Fruit fly (Drosophila melanogaster) whole organism, embryonic: ENCODE measurements around the gene qtc.

Experiments
- Awh ChIP-seq: fragments of 200-800 bp; sonication (Bioruptor generic); IDR thresholded peaks from 2 replicates; pipeline ENCODE4, ENCODE4 v1.3.6; 2022; ENCODE audit warnings: missing biosample characterization, missing genetic modification characterization
- CG11247 ChIP-seq: fragments of 200-800 bp; sonication (Bioruptor generic); IDR thresholded peaks from 2 replicates; pipeline ENCODE4 v1.3.6; 2022; ENCODE audit warnings: missing biosample characterization, missing genetic modification characterization
- CG12391 ChIP-seq: fragments of 200-800 bp; sonication (Bioruptor generic); optimal IDR thresholded peaks from 3 replicates; lab custom pipeline; 2018; ENCODE audit warnings: missing biosample characterization, mild to moderate bottlenecking, missing genetic modification characterization, moderate library complexity
- CG12769 ChIP-seq: fragments of 200-800 bp; sonication (Bioruptor generic); optimal IDR thresholded peaks from 2 replicates; lab custom pipeline; 2019; ENCODE audit warnings: missing biosample characterization, mild to moderate bottlenecking, missing genetic modification characterization, moderate library complexity
- CG13624 ChIP-seq: fragments of 200-800 bp; sonication (Bioruptor generic); optimal IDR thresholded peaks from 2 replicates; lab custom pipeline; 2016; ENCODE audit warnings: missing biosample characterization, missing genetic modification characterization
- CG14050 ChIP-seq: fragments of 200-800 bp; sonication (Bioruptor generic); IDR thresholded peaks from 3 replicates; pipeline ENCODE4 v1.3.6; 2022; ENCODE audit warnings: missing biosample characterization, missing genetic modification characterization
- CG15269 ChIP-seq: fragments of 200-800 bp; sonication (Bioruptor generic); optimal IDR thresholded peaks from 2 replicates; lab custom pipeline; 2018; ENCODE audit warnings: missing biosample characterization, mild to moderate bottlenecking, missing genetic modification characterization, moderate library complexity
- CG16863 ChIP-seq: fragments of 200-800 bp; sonication (Bioruptor generic); optimal IDR thresholded peaks from 3 replicates; lab custom pipeline; 2016; ENCODE audit warnings: missing biosample characterization, missing genetic modification characterization
- CG17385 ChIP-seq: fragments of 200-800 bp; sonication (Bioruptor generic); optimal IDR thresholded peaks from 3 replicates; lab custom pipeline; 2018; ENCODE audit warnings: missing biosample characterization, mild to moderate bottlenecking, missing genetic modification characterization
- CG17912 ChIP-seq: fragments of 200-800 bp; sonication (Bioruptor generic); optimal IDR thresholded peaks from 2 replicates; lab custom pipeline; 2018; ENCODE audit warnings: missing biosample characterization, mild to moderate bottlenecking, missing genetic modification characterization
- CG2116 ChIP-seq: fragments of 200-800 bp; sonication (Bioruptor generic); optimal IDR thresholded peaks from 3 replicates; lab custom pipeline; 2018; ENCODE audit warnings: missing biosample characterization, mild to moderate bottlenecking, missing genetic modification characterization
- CG2199 ChIP-seq: fragments of 200-800 bp; sonication (Bioruptor generic); IDR thresholded peaks from 3 replicates; pipeline ENCODE4 v1.3.6; 2022; ENCODE audit warnings: missing biosample characterization, missing genetic modification characterization
- CG2678 ChIP-seq: fragments of 200-800 bp; sonication (Bioruptor generic); optimal IDR thresholded peaks from 3 replicates; lab custom pipeline; 2019; ENCODE audit warnings: missing biosample characterization, mild to moderate bottlenecking, missing genetic modification characterization, moderate library complexity
- CG2712 ChIP-seq: fragments of 200-800 bp; optimal IDR thresholded peaks from 3 replicates; lab custom pipeline; 2019; ENCODE audit warnings: missing biosample characterization, mild to moderate bottlenecking, missing genetic modification characterization, moderate library complexity
- CG3407 ChIP-seq: fragments of 200-800 bp; sonication (Bioruptor generic); optimal IDR thresholded peaks from 2 replicates; lab custom pipeline; 2018; ENCODE audit warnings: missing biosample characterization, mild to moderate bottlenecking, missing genetic modification characterization
- CG3847 ChIP-seq: fragments of 200-800 bp; sonication (Bioruptor generic); IDR thresholded peaks from 2 replicates; pipeline ENCODE4 v1.3.6; 2022; ENCODE audit warnings: missing biosample characterization, missing genetic modification characterization
- CG4328 ChIP-seq: fragments of 200-800 bp; sonication (Bioruptor generic); optimal IDR thresholded peaks from 3 replicates; lab custom pipeline; 2017; ENCODE audit warnings: missing biosample characterization, missing genetic modification reagents, missing genetic modification characterization
- CG43689 ChIP-seq: fragments of 200-800 bp; sonication (Bioruptor generic); IDR thresholded peaks from 2 replicates; pipeline ENCODE4 v1.3.6; 2022; ENCODE audit warnings: missing biosample characterization, missing genetic modification characterization
- CG4404 ChIP-seq: fragments of 200-800 bp; sonication (Bioruptor generic); IDR thresholded peaks from 2 replicates; pipeline ENCODE4 v1.3.6; 2022; ENCODE audit warnings: missing biosample characterization, missing genetic modification characterization
- CG7963 ChIP-seq: fragments of 200-800 bp; sonication (Bioruptor generic); IDR thresholded peaks from 3 replicates; pipeline ENCODE4 v1.3.6; 2022; ENCODE audit warnings: missing biosample characterization, missing genetic modification characterization; ENCODE audit not compliant: partially characterized antibody
- CG8281 ChIP-seq: fragments of 200-800 bp; sonication (Bioruptor generic); optimal IDR thresholded peaks from 2 replicates; lab custom pipeline; 2018; ENCODE audit warnings: missing biosample characterization, mild to moderate bottlenecking, missing genetic modification characterization, moderate library complexity
- CG8924 ChIP-seq: fragments of 200-800 bp; optimal IDR thresholded peaks from 3 replicates; lab custom pipeline; 2019; ENCODE audit warnings: missing biosample characterization, mild to moderate bottlenecking, missing genetic modification characterization, moderate library complexity
- D ChIP-seq, 2 experiments: fragments of 200-800 bp in 1 of 2; fragments of >200 bp in 1 of 2; sonication (Bioruptor generic) in 1 of 2; optimal IDR thresholded peaks; 2 replicates in 1 of 2; 3 replicates in 1 of 2; lab custom pipeline; 2017; ENCODE audit warnings: mild to moderate bottlenecking in 1 of 2, missing biosample characterization in 1 of 2, missing genetic modification characterization in 1 of 2, missing genetic modification reagents in 1 of 2
- Dll ChIP-seq: fragments of 200-800 bp; sonication (Bioruptor generic); IDR thresholded peaks from 4 replicates; pipeline ENCODE4 v1.3.6; 2022; ENCODE audit warnings: missing biosample characterization, missing genetic modification characterization; ENCODE audit not compliant: partially characterized antibody
- Gug ChIP-seq: fragments of 200-800 bp; sonication (Bioruptor generic); IDR thresholded peaks from 4 replicates; pipeline ENCODE4 v1.3.6; 2022; ENCODE audit warnings: missing biosample characterization, missing genetic modification characterization
- Max ChIP-seq: fragments of 200-800 bp; sonication (Bioruptor generic); optimal IDR thresholded peaks from 2 replicates; lab custom pipeline; 2016; ENCODE audit warnings: missing biosample characterization, mild to moderate bottlenecking, missing genetic modification characterization
- NFAT ChIP-seq: fragments of 200-800 bp; sonication (Bioruptor generic); IDR thresholded peaks from 2 replicates; pipeline ENCODE4 v1.3.6; 2022; ENCODE audit warnings: missing biosample characterization, missing genetic modification characterization
- Nf-YC ChIP-seq: fragments of 200-800 bp; optimal IDR thresholded peaks from 3 replicates; lab custom pipeline; 2019; ENCODE audit warnings: missing biosample characterization, mild to moderate bottlenecking, missing genetic modification characterization, moderate library complexity
- Optix ChIP-seq: fragments of 200-800 bp; sonication (Bioruptor generic); IDR thresholded peaks from 3 replicates; pipeline ENCODE4 v1.3.6; 2022; ENCODE audit warnings: missing biosample characterization, missing genetic modification characterization
- ash1 ChIP-seq: fragments of 200-800 bp; sonication (Bioruptor generic); optimal IDR thresholded peaks from 2 replicates; lab custom pipeline; 2018; ENCODE audit warnings: missing biosample characterization, mild to moderate bottlenecking, missing genetic modification characterization
- caup ChIP-seq: fragments of 200-800 bp; sonication (Bioruptor generic); optimal IDR thresholded peaks from 3 replicates; lab custom pipeline; 2017; ENCODE audit warnings: missing biosample characterization, mild to moderate bottlenecking, missing genetic modification characterization, moderate library complexity; ENCODE audit not compliant: severe bottlenecking
- ci ChIP-seq: fragments of 200-800 bp; sonication (Bioruptor generic); IDR thresholded peaks from 3 replicates; pipeline ENCODE4 v1.3.6; 2022; ENCODE audit warnings: missing biosample characterization, missing genetic modification characterization
- dysf ChIP-seq: fragments of 200-800 bp; sonication (Bioruptor generic); IDR thresholded peaks from 3 replicates; pipeline ENCODE4 v1.3.6; 2022; ENCODE audit warnings: missing biosample characterization, missing genetic modification characterization
- fd64A ChIP-seq: fragments of 200-800 bp; sonication (Bioruptor generic); optimal IDR thresholded peaks from 3 replicates; lab custom pipeline; 2018; ENCODE audit warnings: missing biosample characterization, mild to moderate bottlenecking, missing genetic modification characterization
- gem ChIP-seq: fragments of 200-800 bp; sonication (Bioruptor generic); optimal IDR thresholded peaks from 2 replicates; lab custom pipeline; 2019; ENCODE audit warnings: missing biosample characterization, mild to moderate bottlenecking, missing genetic modification characterization, moderate library complexity
- ham ChIP-seq: fragments of 200-800 bp; sonication (Bioruptor generic); IDR thresholded peaks from 2 replicates; pipeline ENCODE4 v1.3.6; 2022; ENCODE audit warnings: missing biosample characterization, missing genetic modification characterization
- her ChIP-seq: fragments of 200-800 bp; sonication (Bioruptor generic); optimal IDR thresholded peaks from 2 replicates; lab custom pipeline; 2016; ENCODE audit warnings: missing biosample characterization, missing genetic modification characterization
- hth ChIP-seq: fragments of >200 bp; optimal IDR thresholded peaks from 2 replicates; lab custom pipeline; 2017; ENCODE audit warnings: inconsistent platforms
- ind ChIP-seq: fragments of 200-800 bp; sonication (Bioruptor generic); optimal IDR thresholded peaks from 3 replicates; lab custom pipeline; 2016; ENCODE audit warnings: missing biosample characterization, missing genetic modification characterization
- jumu ChIP-seq: fragments of 200-800 bp; sonication (Bioruptor generic); optimal IDR thresholded peaks from 3 replicates; lab custom pipeline; 2016; ENCODE audit warnings: missing biosample characterization, missing genetic modification characterization
- knrl ChIP-seq: fragments of 200-800 bp; sonication (Bioruptor generic); IDR thresholded peaks from 3 replicates; pipeline ENCODE4 v1.3.6; 2022; ENCODE audit warnings: missing biosample characterization, missing genetic modification characterization; ENCODE audit not compliant: partially characterized antibody
- nau ChIP-seq: fragments of 200-800 bp; sonication (Bioruptor generic); optimal IDR thresholded peaks from 3 replicates; lab custom pipeline; 2017; ENCODE audit warnings: missing biosample characterization, mild to moderate bottlenecking, missing genetic modification characterization, missing genetic modification reagents
- nerfin-2 ChIP-seq: fragments of 200-800 bp; sonication (Bioruptor generic); IDR thresholded peaks from 2 replicates; pipeline ENCODE4 v1.3.6; 2022; ENCODE audit warnings: missing biosample characterization, missing genetic modification characterization; ENCODE audit not compliant: partially characterized antibody
- nom ChIP-seq: fragments of 200-800 bp; sonication (Bioruptor generic); optimal IDR thresholded peaks from 2 replicates; lab custom pipeline; 2017; ENCODE audit warnings: missing biosample characterization, missing genetic modification characterization, mild to moderate bottlenecking, moderate library complexity, missing genetic modification reagents
- pros ChIP-seq: fragments of 200-800 bp; sonication (Bioruptor generic); optimal IDR thresholded peaks from 3 replicates; lab custom pipeline; 2019; ENCODE audit warnings: missing biosample characterization, mild to moderate bottlenecking, missing genetic modification characterization, moderate library complexity
- slou ChIP-seq: fragments of 200-800 bp; sonication (Bioruptor generic); optimal IDR thresholded peaks from 3 replicates; lab custom pipeline; 2016; ENCODE audit warnings: missing biosample characterization, missing genetic modification characterization
- toy ChIP-seq: fragments of 200-800 bp; sonication (Bioruptor generic); IDR thresholded peaks from 2 replicates; pipeline ENCODE4 v1.3.6; 2022; ENCODE audit warnings: missing biosample characterization, missing genetic modification characterization
- ttk ChIP-seq: fragments of 200-800 bp; sonication (Bioruptor generic); IDR thresholded peaks from 2 replicates; pipeline ENCODE4 v2.1.2; 2022; ENCODE audit warnings: missing biosample characterization, missing genetic modification characterization

qtc gene

DNA sequence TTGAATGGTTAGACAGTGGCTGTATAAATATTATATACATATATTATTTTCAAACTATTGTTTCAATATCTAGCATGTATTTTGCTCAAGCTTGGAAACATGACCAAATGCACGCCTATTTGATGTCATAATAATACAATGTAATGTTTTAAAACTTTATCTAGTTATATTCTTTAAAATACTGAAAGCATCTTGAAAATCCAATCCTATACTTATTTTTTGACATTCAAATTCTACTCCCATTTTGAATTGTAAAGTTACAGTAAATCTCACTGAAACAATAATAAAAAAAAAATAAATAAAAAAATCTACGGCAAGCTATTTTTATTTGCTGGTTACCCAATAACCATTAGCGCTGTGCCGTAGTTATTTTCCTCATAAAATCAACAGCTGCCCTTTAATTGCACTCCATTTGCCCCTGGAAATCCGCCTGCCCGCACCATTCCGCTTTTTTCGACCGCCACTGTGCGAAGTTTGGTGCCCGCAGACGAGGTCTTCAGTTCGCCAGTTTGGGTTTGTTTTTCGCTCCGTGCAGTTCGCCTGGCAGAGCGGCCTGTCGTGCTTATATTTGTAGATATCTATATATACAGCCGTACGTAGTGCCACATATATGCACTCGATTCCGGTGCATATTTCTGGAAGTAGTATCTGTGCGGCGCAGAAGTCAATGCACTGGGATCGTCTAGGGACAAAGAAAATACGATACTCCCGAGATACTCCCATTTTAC lies 15.6 kb upstream of the qtc start (continued):
- peak; percentile 52 for TF ChIP-seq nom (GFP tag; lab: Kevin White, UChicago)
- TF ChIP-seq CG2116 (GFP tag; lab: Kevin White, UChicago) = peak; percentile 15
- peak; percentile 53 for TF ChIP-seq CG17385 (GFP tag; lab: Kevin White, UChicago)
- peak; percentile 21 for TF ChIP-seq CG3407 (GFP tag; lab: Kevin White, UChicago)
- peak; percentile 42 for TF ChIP-seq Max
- peak; percentile 30; the same call in 2 of the 3 replicates for TF ChIP-seq CG14050
- peak; percentile 45 for TF ChIP-seq CG13624 (GFP tag; lab: Kevin White, UChicago)
- TF ChIP-seq toy = no peak
- TF ChIP-seq fd64A (GFP tag; lab: Kevin White, UChicago) = no peak
- TF ChIP-seq Gug = peak; percentile 85
- peak; percentile 6 for TF ChIP-seq CG12769 (tag; lab: Kevin White, UChicago)
- peak; percentile 16 for TF ChIP-seq nau (GFP tag; lab: Kevin White, UChicago)
- TF ChIP-seq hth (lab: Kevin White, UChicago) = no peak
- TF ChIP-seq CG8281 (tag; lab: Kevin White, UChicago) = no peak
- peak; percentile 61 for TF ChIP-seq CG12391 (tag; lab: Kevin White, UChicago)
- no peak for TF ChIP-seq Dll (GFP tag; lab: Robert Waterston, UW)
- peak; percentile 66 for TF ChIP-seq gem (tag; lab: Kevin White, UChicago)
- peak; percentile 54 for TF ChIP-seq ind (GFP tag; lab: Kevin White, UChicago)
- TF ChIP-seq CG4404 (GFP tag; lab: Robert Waterston, UW) = peak; percentile 27; the same call in 1 of the 2 replicates
- TF ChIP-seq Nf-YC (tag; lab: Kevin White, UChicago) = peak; percentile 43
- TF ChIP-seq CG8924 (tag; lab: Kevin White, UChicago) = peak; percentile 57
- TF ChIP-seq CG7963 (GFP tag; lab: Robert Waterston, UW) = no peak
- peak; percentile 75 for TF ChIP-seq NFAT (GFP tag; lab: Robert Waterston, UW)
- TF ChIP-seq CG4328 = peak; percentile 31
- TF ChIP-seq CG16863 = peak; percentile 52
- TF ChIP-seq CG2678 = peak; percentile 76
- peak; percentile 39; the same call in 1 of the 2 replicates for TF ChIP-seq ttk (GFP tag; lab: Robert Waterston, UW)
- TF ChIP-seq CG11247 = peak; percentile 16; the same call in 1 of the 2 replicates
- no peak for TF ChIP-seq D (optimal IDR thresholded peaks at IDR 0.05; lab: Kevin White, UChicago)
- TF ChIP-seq D (GFP tag; optimal IDR thresholded peaks at IDR 0.05; lab: Kevin White, UChicago) = peak; percentile 50
- TF ChIP-seq ash1 (GFP tag; lab: Kevin White, UChicago) = no peak
- TF ChIP-seq Awh (GFP tag; lab: Robert Waterston, UW) = peak; percentile 65
- no peak; the same call in 1 of the 2 replicates for TF ChIP-seq ham
- TF ChIP-seq CG43689 (GFP tag; lab: Robert Waterston, UW) = no peak
- TF ChIP-seq CG17912 (GFP tag; lab: Kevin White, UChicago) = no peak
- peak; percentile 44; the same call in 1 of the 3 replicates for TF ChIP-seq dysf
- no peak; the same call in 2 of the 3 replicates for TF ChIP-seq knrl (GFP tag; lab: Robert Waterston, UW)
- peak; percentile 14 for TF ChIP-seq jumu (GFP tag; lab: Kevin White, UChicago)
- TF ChIP-seq CG3847 (GFP tag; lab: Robert Waterston, UW) = 0 out of 2 replicates have a peak, but pooled peaks have one; percentile 40
- TF ChIP-seq her (GFP tag; lab: Kevin White, UChicago) = peak; percentile 34
- TF ChIP-seq CG2712 (tag; lab: Kevin White, UChicago) = peak; percentile 58
- no peak for TF ChIP-seq pros (GFP tag; lab: Kevin White, UChicago)
- peak; percentile 16 for TF ChIP-seq caup
- peak; percentile 85 for TF ChIP-seq ci (GFP tag; lab: Robert Waterston, UW)
- no peak for TF ChIP-seq nerfin-2
- TF ChIP-seq CG15269 (tag; lab: Kevin White, UChicago) = peak; percentile 72
- TF ChIP-seq CG2199 (GFP tag; lab: Robert Waterston, UW) = peak; percentile 74
- peak; percentile 32 for TF ChIP-seq slou (GFP tag; lab: Kevin White, UChicago)
- no peak for TF ChIP-seq Optix
